Worm (Caenorhabditis elegans): Measurements from ENCODE around the gene F16G10.8.

The F16G10.8 gene

ce11 chrII:2411555-2411954 lies 28.3 kb upstream of the F16G10.8 start:
- TF ChIP-seq ref-1 (GFP tag; conservative IDR thresholded peaks at IDR 0.05) (no peak), flt-1 (GFP tag; IDR thresholded peaks at IDR 0.05) (no peak), ztf-29 (GFP tag; IDR thresholded peaks at IDR 0.05) (no peak), tab-1 (GFP tag; IDR thresholded peaks at IDR 0.05) (no peak), ztf-23 (GFP tag; IDR thresholded peaks at IDR 0.05) (no peak), cog-1 (tag; optimal IDR thresholded peaks at IDR 0.05) (no peak), med-1 (GFP tag; optimal IDR thresholded peaks at IDR 0.05; ENCODE audit: insufficient read depth) (no peak), T22C8.4 (GFP tag; IDR thresholded peaks at IDR 0.05) (no peak), klf-2 (GFP tag; conservative IDR thresholded peaks at IDR 0.05) (no peak)

- TF ChIP-seq ztf-23 (GFP tag; IDR thresholded peaks at IDR 0.05), result no peak
- TF ChIP-seq ztf-29 (GFP tag; IDR thresholded peaks at IDR 0.05), result no peak
- TF ChIP-seq flt-1 (GFP tag; IDR thresholded peaks at IDR 0.05), result no peak
- TF ChIP-seq cog-1 (tag; optimal IDR thresholded peaks at IDR 0.05), result no peak
- no peak for TF ChIP-seq ref-1 (GFP tag; conservative IDR thresholded peaks at IDR 0.05)
- no peak for TF ChIP-seq klf-2 (GFP tag; conservative IDR thresholded peaks at IDR 0.05)
- TF ChIP-seq tab-1 (GFP tag; IDR thresholded peaks at IDR 0.05), result no peak
- no peak for TF ChIP-seq T22C8.4 (GFP tag; IDR thresholded peaks at IDR 0.05)
- no peak for TF ChIP-seq med-1 (GFP tag; optimal IDR thresholded peaks at IDR 0.05; ENCODE audit: insufficient read depth)
These were observed 27.9 kb upstream of the F16G10.8 start for ce11 chrII:2411093-2411492.

ce11 chrII:2403984-2404383 lies 20.8 kb upstream of the F16G10.8 start, which contains the start of gene F16G10.1:
Gene F16G10.1 (plus strand): TSS chrII:2404284.
- TF ChIP-seq med-1 (GFP tag; optimal IDR thresholded peaks at IDR 0.05; ENCODE audit: insufficient read depth) (no peak), ztf-23 (GFP tag; IDR thresholded peaks at IDR 0.05) (no peak), tab-1 (GFP tag; IDR thresholded peaks at IDR 0.05) (no peak), T22C8.4 (GFP tag; IDR thresholded peaks at IDR 0.05) (no peak), flt-1 (GFP tag; IDR thresholded peaks at IDR 0.05) (no peak), cog-1 (tag; optimal IDR thresholded peaks at IDR 0.05) (no peak), ztf-29 (GFP tag; IDR thresholded peaks at IDR 0.05) (no peak), ref-1 (GFP tag; conservative IDR thresholded peaks at IDR 0.05) (no peak), klf-2 (GFP tag; conservative IDR thresholded peaks at IDR 0.05) (no peak)

ce11 chrII:2399810-2400209 lies 16.6 kb upstream of the F16G10.8 start:
- TF ChIP-seq ztf-29 (GFP tag; IDR thresholded peaks at IDR 0.05), result no peak
- no peak for TF ChIP-seq ref-1 (GFP tag; conservative IDR thresholded peaks at IDR 0.05)
- TF ChIP-seq med-1 (GFP tag; optimal IDR thresholded peaks at IDR 0.05; ENCODE audit: insufficient read depth), result no peak
- no peak for TF ChIP-seq tab-1 (GFP tag; IDR thresholded peaks at IDR 0.05)
- no peak for TF ChIP-seq ztf-23 (GFP tag; IDR thresholded peaks at IDR 0.05)
- TF ChIP-seq klf-2 (GFP tag; conservative IDR thresholded peaks at IDR 0.05), result no peak

- no peak for TF ChIP-seq tab-1 (GFP tag; IDR thresholded peaks at IDR 0.05)
- TF ChIP-seq T22C8.4 (GFP tag; IDR thresholded peaks at IDR 0.05), result no peak
- TF ChIP-seq med-1 (GFP tag; optimal IDR thresholded peaks at IDR 0.05; ENCODE audit: insufficient read depth), result no peak
- TF ChIP-seq ref-1 (GFP tag; conservative IDR thresholded peaks at IDR 0.05), result no peak
- TF ChIP-seq cog-1 (tag; optimal IDR thresholded peaks at IDR 0.05), result no peak
- TF ChIP-seq flt-1 (GFP tag; IDR thresholded peaks at IDR 0.05), result no peak
- TF ChIP-seq ztf-29 (GFP tag; IDR thresholded peaks at IDR 0.05), result no peak
- no peak for TF ChIP-seq ztf-23 (GFP tag; IDR thresholded peaks at IDR 0.05)
- TF ChIP-seq klf-2 (GFP tag; conservative IDR thresholded peaks at IDR 0.05), result no peak
These were observed 15.7 kb upstream of the F16G10.8 start, which contains the start of gene F16G10.14 for ce11 chrII:2398884-2399283. Gene F16G10.14 (minus strand): TSS chrII:2398984.

ce11 chrII:2395864-2396263 lies 12.6 kb upstream of the F16G10.8 start, which contains the start of gene F16G10.13:
Gene F16G10.13 (minus strand): TSS chrII:2395964.
- TF ChIP-seq T22C8.4 (GFP tag; IDR thresholded peaks at IDR 0.05) (no peak), med-1 (GFP tag; optimal IDR thresholded peaks at IDR 0.05; ENCODE audit: insufficient read depth) (no peak), tab-1 (GFP tag; IDR thresholded peaks at IDR 0.05) (no peak), ref-1 (GFP tag; conservative IDR thresholded peaks at IDR 0.05) (no peak), flt-1 (GFP tag; IDR thresholded peaks at IDR 0.05) (no peak), ztf-23 (GFP tag; IDR thresholded peaks at IDR 0.05) (no peak), cog-1 (tag; optimal IDR thresholded peaks at IDR 0.05) (no peak), ztf-29 (GFP tag; IDR thresholded peaks at IDR 0.05) (no peak), klf-2 (GFP tag; conservative IDR thresholded peaks at IDR 0.05) (no peak)

ce11 chrII:2393821-2394220 lies 10.6 kb upstream of the F16G10.8 start, which contains the start of gene F16G10.11:
Gene F16G10.11 (minus strand): TSS chrII:2393921.
- TF ChIP-seq tab-1 (GFP tag; IDR thresholded peaks at IDR 0.05) (no peak), flt-1 (GFP tag; IDR thresholded peaks at IDR 0.05) (no peak), ztf-23 (GFP tag; IDR thresholded peaks at IDR 0.05) (no peak), klf-2 (GFP tag; conservative IDR thresholded peaks at IDR 0.05) (no peak), ztf-29 (GFP tag; IDR thresholded peaks at IDR 0.05) (no peak), cog-1 (tag; optimal IDR thresholded peaks at IDR 0.05) (no peak), med-1 (GFP tag; optimal IDR thresholded peaks at IDR 0.05; ENCODE audit: insufficient read depth) (no peak), T22C8.4 (GFP tag; IDR thresholded peaks at IDR 0.05) (no peak), ref-1 (GFP tag; conservative IDR thresholded peaks at IDR 0.05) (no peak)

- TF ChIP-seq T22C8.4 (GFP tag; IDR thresholded peaks at IDR 0.05) (no peak), flt-1 (GFP tag; IDR thresholded peaks at IDR 0.05) (no peak), ztf-23 (GFP tag; IDR thresholded peaks at IDR 0.05) (no peak), med-1 (GFP tag; optimal IDR thresholded peaks at IDR 0.05; ENCODE audit: insufficient read depth) (no peak), cog-1 (tag; optimal IDR thresholded peaks at IDR 0.05) (no peak), ref-1 (GFP tag; conservative IDR thresholded peaks at IDR 0.05) (no peak), klf-2 (GFP tag; conservative IDR thresholded peaks at IDR 0.05) (no peak)
These were observed 7.7 kb upstream of the F16G10.8 start, which contains the start of gene F16G10.10 for ce11 chrII:2390884-2391283. Gene F16G10.10 (minus strand): TSS chrII:2390984.

ce11 chrII:2385495-2385894 lies 2.3 kb upstream of the F16G10.8 start, which contains the start of gene F16G10.9:
Gene F16G10.9 (minus strand): TSS chrII:2385595.
- TF ChIP-seq ref-1 (GFP tag; conservative IDR thresholded peaks at IDR 0.05), result no peak
- no peak for TF ChIP-seq ztf-23 (GFP tag; IDR thresholded peaks at IDR 0.05)
- TF ChIP-seq med-1 (GFP tag; optimal IDR thresholded peaks at IDR 0.05; ENCODE audit: insufficient read depth), result no peak
- TF ChIP-seq klf-2 (GFP tag; conservative IDR thresholded peaks at IDR 0.05), result no peak
- TF ChIP-seq cog-1 (tag; optimal IDR thresholded peaks at IDR 0.05), result no peak
- TF ChIP-seq tab-1 (GFP tag; IDR thresholded peaks at IDR 0.05), result no peak
- no peak for TF ChIP-seq flt-1 (GFP tag; IDR thresholded peaks at IDR 0.05)
- no peak for TF ChIP-seq T22C8.4 (GFP tag; IDR thresholded peaks at IDR 0.05)
- TF ChIP-seq ztf-29 (GFP tag; IDR thresholded peaks at IDR 0.05), result no peak
